Fruit fly (Drosophila melanogaster) Kc167 (cell line): Measurements from ENCODE around the gene ND-51.

Experiments used
- Sin3A ChIP-seq: fragments of >200 bp; optimal IDR thresholded peaks from 2 replicates; lab custom pipeline; 2018; ENCODE audit warnings: missing external identifiers
- insv ChIP-seq: fragments of >200 bp; optimal IDR thresholded peaks from 3 replicates; lab custom pipeline; 2018; ENCODE audit warnings: missing external identifiers

DNA sequence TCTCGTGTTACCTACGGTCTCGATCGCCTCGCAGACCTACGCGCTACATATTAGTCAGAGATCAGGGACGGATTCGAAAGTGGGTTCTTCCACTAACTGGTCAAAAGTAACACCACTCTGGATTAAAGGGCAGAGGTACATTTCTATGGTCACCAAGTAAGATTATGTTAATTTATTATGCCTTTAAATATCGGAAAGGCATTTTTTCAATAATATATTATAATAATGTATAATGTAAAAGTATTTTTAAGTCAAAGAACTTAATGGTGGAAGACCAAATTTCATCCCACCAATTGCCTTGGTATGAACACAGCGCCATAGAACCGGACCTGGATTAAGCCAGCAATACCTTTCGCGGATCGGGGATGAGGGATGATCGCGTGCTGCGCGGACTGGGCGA lies 39.8 kb downstream of the ND-51 start:
- TF ChIP-seq Sin3A (no peak), insv (lab: Kevin White, UChicago) (no peak)
